Fruit fly (Drosophila melanogaster): ENCODE measurements around the gene CG6610.

The CG6610 gene

DNA sequence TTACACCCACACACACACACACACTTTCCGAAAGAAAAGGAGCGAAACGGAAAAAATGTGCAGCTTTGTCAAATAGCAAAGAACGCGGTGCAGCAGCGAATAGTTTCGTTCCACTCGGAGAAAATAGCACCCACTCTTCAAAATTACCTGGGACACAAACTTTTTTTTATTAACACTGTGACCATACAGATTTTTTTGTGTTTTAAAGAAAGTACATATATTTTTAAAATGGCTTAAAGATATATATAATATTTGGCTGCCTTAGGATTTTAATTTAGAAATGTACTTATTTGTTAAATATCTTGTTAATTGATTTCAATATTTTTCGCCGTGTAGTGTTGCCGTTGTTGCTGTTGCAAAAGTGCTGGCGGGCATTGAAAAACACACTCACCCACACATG is 9.1 kb downstream of the CG6610 start:
- peak; percentile 19 for TF ChIP-seq CG5204 (GFP tag; optimal IDR thresholded peaks at IDR 0.05)
- TF ChIP-seq toe (GFP tag; optimal IDR thresholded peaks at IDR 0.05): no peak

DNA sequence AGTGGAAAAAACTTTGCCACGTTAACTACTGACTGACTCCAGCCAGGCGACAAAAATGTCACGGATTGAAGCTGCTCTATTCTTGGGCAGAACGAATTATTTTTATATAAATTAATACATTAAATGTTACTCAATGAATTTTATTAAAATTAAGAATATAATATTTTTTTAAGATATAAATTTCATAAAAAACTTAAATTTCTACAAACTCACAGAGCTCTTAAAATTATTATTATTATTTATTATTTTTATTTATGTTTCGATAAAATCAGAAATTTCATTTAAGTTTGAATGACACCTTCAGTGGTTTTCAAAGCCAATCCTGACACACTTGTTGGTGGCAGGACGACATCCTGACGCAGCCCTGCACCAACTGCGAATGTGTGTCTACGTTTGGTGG is 9.8 kb downstream of the CG6610 start:
- TF ChIP-seq CG1620 (GFP tag; optimal IDR thresholded peaks at IDR 0.05): no peak
- no peak for TF ChIP-seq CG12768 (GFP tag; optimal IDR thresholded peaks at IDR 0.05)
- TF ChIP-seq pad (GFP tag; optimal IDR thresholded peaks at IDR 0.05): no peak
- TF ChIP-seq CG14711 (tag; optimal IDR thresholded peaks at IDR 0.05): no peak
- TF ChIP-seq CG5204 (GFP tag; optimal IDR thresholded peaks at IDR 0.05): no peak
- no peak for TF ChIP-seq CG7045 (GFP tag; optimal IDR thresholded peaks at IDR 0.05)
- TF ChIP-seq Clk (GFP tag; optimal IDR thresholded peaks at IDR 0.05): no peak
- no peak for TF ChIP-seq Crg-1 (GFP tag; optimal IDR thresholded peaks at IDR 0.05)
- no peak for TF ChIP-seq toe (GFP tag; optimal IDR thresholded peaks at IDR 0.05)
- no peak for TF ChIP-seq bab1 (GFP tag; optimal IDR thresholded peaks at IDR 0.05)
- TF ChIP-seq CG7101 (tag; optimal IDR thresholded peaks at IDR 0.05): no peak
- TF ChIP-seq Mnt (GFP tag; optimal IDR thresholded peaks at IDR 0.05): no peak

DNA sequence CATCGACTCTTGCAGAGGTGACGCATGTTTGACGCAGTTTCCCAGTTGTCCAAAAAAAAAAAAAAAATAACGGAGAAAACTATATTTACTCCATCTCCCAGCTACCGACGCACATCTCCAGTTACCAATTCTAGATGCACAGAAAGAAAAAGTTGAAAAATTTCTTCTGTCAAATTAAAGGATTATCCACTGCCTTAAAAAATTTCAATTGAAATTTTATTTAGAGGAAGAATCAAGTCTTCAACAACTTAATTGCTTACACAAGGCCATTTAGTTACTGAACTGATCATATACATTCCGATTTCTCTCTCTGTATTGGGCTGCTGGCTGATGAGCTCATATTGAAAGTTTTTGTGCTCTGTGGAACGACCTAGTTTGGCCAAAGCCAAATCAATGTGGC is 10.7 kb downstream of the CG6610 start:
- TF ChIP-seq cic (GFP tag; optimal IDR thresholded peaks at IDR 0.05) (no peak), cnc (optimal IDR thresholded peaks at IDR 0.05) (no peak), CG5204 (GFP tag; optimal IDR thresholded peaks at IDR 0.05) (no peak), ovo (GFP tag; optimal IDR thresholded peaks at IDR 0.05) (no peak), tj (GFP tag; optimal IDR thresholded peaks at IDR 0.05) (no peak), CG7045 (GFP tag; optimal IDR thresholded peaks at IDR 0.05) (no peak), CG14711 (tag; optimal IDR thresholded peaks at IDR 0.05) (no peak)

DNA sequence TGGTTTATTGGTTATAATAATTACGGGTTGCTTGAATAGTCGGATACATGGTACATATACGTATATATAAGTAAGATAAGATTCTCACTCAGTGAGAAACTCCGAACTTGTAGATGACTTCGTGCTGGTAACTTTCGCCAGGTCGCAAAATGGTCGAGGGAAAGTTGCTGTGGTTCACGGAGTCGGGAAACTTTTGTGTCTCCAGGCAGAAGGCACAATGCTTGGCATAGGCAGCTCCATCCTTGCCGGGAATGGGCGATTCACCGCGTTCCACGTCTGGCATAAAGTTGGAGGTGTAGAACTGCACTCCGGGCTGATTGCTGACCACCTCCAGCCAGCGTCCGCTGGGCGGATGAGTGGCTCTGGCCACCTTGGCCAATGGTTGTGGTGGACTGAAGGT is 17.9 kb downstream of the CG6610 start, which contains the start of gene CG10469:
CG10469 (minus strand) TSS at position 101 of the 400 bp plus-strand sequence.
- TF ChIP-seq CG7101 (tag; optimal IDR thresholded peaks at IDR 0.05) (no peak), Hr96 (GFP tag; optimal IDR thresholded peaks at IDR 0.05) (no peak), Clk (GFP tag; optimal IDR thresholded peaks at IDR 0.05) (no peak), Mnt (GFP tag; optimal IDR thresholded peaks at IDR 0.05) (no peak), bab1 (GFP tag; optimal IDR thresholded peaks at IDR 0.05) (no peak), cic (GFP tag; optimal IDR thresholded peaks at IDR 0.05) (no peak), CG7045 (GFP tag; optimal IDR thresholded peaks at IDR 0.05) (no peak), CG12768 (GFP tag; optimal IDR thresholded peaks at IDR 0.05) (no peak), CG5204 (GFP tag; optimal IDR thresholded peaks at IDR 0.05) (no peak), ovo (GFP tag; optimal IDR thresholded peaks at IDR 0.05) (no peak), toe (GFP tag; optimal IDR thresholded peaks at IDR 0.05) (no peak), pad (GFP tag; optimal IDR thresholded peaks at IDR 0.05) (no peak), CG14711 (tag; optimal IDR thresholded peaks at IDR 0.05) (no peak)

DNA sequence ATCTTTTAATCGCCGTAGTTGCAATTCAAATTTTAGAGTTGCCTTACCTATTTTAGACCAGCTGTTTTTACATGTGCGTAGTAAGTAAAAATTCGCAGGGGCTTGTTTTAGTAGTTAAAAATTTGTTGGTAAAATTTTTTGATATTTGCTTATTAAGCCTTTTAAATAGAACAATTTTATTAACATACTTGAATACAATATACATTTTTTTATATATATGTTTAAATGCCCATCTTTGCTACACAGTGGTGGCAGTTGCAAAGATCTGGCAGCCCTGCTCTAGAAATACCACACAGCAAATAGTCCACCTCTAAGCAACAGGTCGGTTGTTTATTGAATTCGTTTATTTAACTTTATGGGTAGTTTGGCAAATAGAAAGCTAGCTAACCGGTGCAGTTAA is 19.4 kb downstream of the CG6610 start, which contains the start of the genes CG10467 and loj:
CG10467 (minus strand) TSS at position 51 of the 400 bp plus-strand sequence.
loj (plus strand) TSS at position 291 of the 400 bp plus-strand sequence.
- TF ChIP-seq Hr96 (GFP tag; optimal IDR thresholded peaks at IDR 0.05): peak; percentile 75
- no peak for TF ChIP-seq kay (GFP tag; ENCODE audit: borderline replicate concordance)
- TF ChIP-seq CG7101 (tag; optimal IDR thresholded peaks at IDR 0.05): peak; percentile 92
- TF ChIP-seq Crg-1 (GFP tag; optimal IDR thresholded peaks at IDR 0.05): peak; percentile 77
- peak; percentile 81 for TF ChIP-seq Clk (GFP tag; optimal IDR thresholded peaks at IDR 0.05)
- TF ChIP-seq pad (GFP tag; optimal IDR thresholded peaks at IDR 0.05): peak; percentile 78
- peak; percentile 86 for TF ChIP-seq ovo (GFP tag; optimal IDR thresholded peaks at IDR 0.05)
- TF ChIP-seq CG14711 (tag; optimal IDR thresholded peaks at IDR 0.05): peak; percentile 94
- TF ChIP-seq CG1620 (GFP tag; optimal IDR thresholded peaks at IDR 0.05): peak; percentile 88
- TF ChIP-seq Mnt (GFP tag; optimal IDR thresholded peaks at IDR 0.05): peak; percentile 62
- TF ChIP-seq CG33017 (tag; optimal IDR thresholded peaks at IDR 0.05): peak; percentile 88
- peak; percentile 87 for TF ChIP-seq CG11617 (GFP tag; optimal IDR thresholded peaks at IDR 0.05)
- TF ChIP-seq CG12768 (GFP tag; optimal IDR thresholded peaks at IDR 0.05): peak; percentile 91
- peak; percentile 88 for TF ChIP-seq bab1 (GFP tag; optimal IDR thresholded peaks at IDR 0.05)
- peak; percentile 93 for TF ChIP-seq CG7045 (GFP tag; optimal IDR thresholded peaks at IDR 0.05)
- no peak for TF ChIP-seq cnc (optimal IDR thresholded peaks at IDR 0.05)
- TF ChIP-seq toe (GFP tag; optimal IDR thresholded peaks at IDR 0.05): peak; percentile 84
- peak; percentile 88 for TF ChIP-seq CG5204 (GFP tag; optimal IDR thresholded peaks at IDR 0.05)
- TF ChIP-seq cic (GFP tag; optimal IDR thresholded peaks at IDR 0.05): peak; percentile 31
- TF ChIP-seq tj (GFP tag; optimal IDR thresholded peaks at IDR 0.05): peak; percentile 69

DNA sequence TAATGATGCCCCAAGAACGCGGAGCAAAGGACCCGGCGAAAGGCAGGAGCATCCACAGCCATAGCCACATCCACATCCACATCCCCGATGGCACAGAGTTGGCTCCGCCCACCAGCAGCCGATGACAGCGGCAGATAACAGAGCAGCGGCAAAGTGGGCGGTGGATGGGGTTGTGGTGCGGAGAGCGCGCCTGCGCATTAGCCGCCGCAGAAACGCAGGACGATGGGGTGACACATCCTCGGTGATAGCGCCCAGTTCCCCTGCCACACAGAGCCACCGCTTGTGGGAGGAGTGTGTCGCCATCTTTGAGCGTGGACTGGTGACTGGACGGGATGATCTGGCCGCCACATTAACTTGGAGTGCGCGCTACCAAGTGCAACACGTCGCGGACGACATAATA is 21.9 kb downstream of the CG6610 start, which contains the start of gene Ets65A:
Ets65A (plus strand) TSS at position 348 of the 400 bp plus-strand sequence.
- no peak for TF ChIP-seq CG5204 (GFP tag; optimal IDR thresholded peaks at IDR 0.05)
- no peak for TF ChIP-seq kay (GFP tag; ENCODE audit: borderline replicate concordance)
- no peak for TF ChIP-seq Clk (GFP tag; optimal IDR thresholded peaks at IDR 0.05)
- no peak for TF ChIP-seq tj (GFP tag; optimal IDR thresholded peaks at IDR 0.05)
- no peak for TF ChIP-seq CG14711 (tag; optimal IDR thresholded peaks at IDR 0.05)
- TF ChIP-seq CG7101 (tag; optimal IDR thresholded peaks at IDR 0.05): no peak
- TF ChIP-seq CG33017 (tag; optimal IDR thresholded peaks at IDR 0.05): no peak
- no peak for TF ChIP-seq CG1620 (GFP tag; optimal IDR thresholded peaks at IDR 0.05)
- TF ChIP-seq CG11617 (GFP tag; optimal IDR thresholded peaks at IDR 0.05): no peak
- TF ChIP-seq cic (GFP tag; optimal IDR thresholded peaks at IDR 0.05): no peak
- TF ChIP-seq CG12768 (GFP tag; optimal IDR thresholded peaks at IDR 0.05): no peak
- no peak for TF ChIP-seq Hr96 (GFP tag; optimal IDR thresholded peaks at IDR 0.05)
- no peak for TF ChIP-seq CG7045 (GFP tag; optimal IDR thresholded peaks at IDR 0.05)
- no peak for TF ChIP-seq Crg-1 (GFP tag; optimal IDR thresholded peaks at IDR 0.05)
- no peak for TF ChIP-seq pad (GFP tag; optimal IDR thresholded peaks at IDR 0.05)
- no peak for TF ChIP-seq Mnt (GFP tag; optimal IDR thresholded peaks at IDR 0.05)
- no peak for TF ChIP-seq toe (GFP tag; optimal IDR thresholded peaks at IDR 0.05)
- no peak for TF ChIP-seq bab1 (GFP tag; optimal IDR thresholded peaks at IDR 0.05)
- TF ChIP-seq cnc (optimal IDR thresholded peaks at IDR 0.05): no peak
